Worm (Caenorhabditis elegans) whole organism, L3 larva: Measurements from ENCODE around the gene F13H10.1.

Experiments
- R02D3.7 ChIP-seq: fragments of 150-350 bp; optimal IDR thresholded peaks from 2 replicates; lab custom pipeline; 2014; ENCODE audit warnings: missing biosample characterization, missing genetic modification characterization
- ZK546.5 ChIP-seq: sonication (generic microtip); optimal IDR thresholded peaks from 2 replicates; lab custom pipeline; 2017; ENCODE audit warnings: missing biosample characterization, missing genetic modification characterization
- aly-2 ChIP-seq: fragments of 150-350 bp; optimal IDR thresholded peaks from 2 replicates; lab custom pipeline; 2014; ENCODE audit warnings: missing biosample characterization, missing genetic modification characterization
- ama-1 ChIP-seq: fragments of 150-350 bp; optimal IDR thresholded peaks from 2 replicates; lab custom pipeline; 2018
- ceh-16 ChIP-seq: sonication (generic microtip); optimal IDR thresholded peaks from 2 replicates; lab custom pipeline; 2017; ENCODE audit warnings: missing biosample characterization, missing genetic modification characterization
- ceh-28 ChIP-seq: fragments of 150-350 bp; optimal IDR thresholded peaks from 2 replicates; lab custom pipeline; 2014; ENCODE audit warnings: missing biosample characterization, missing genetic modification reagents, missing genetic modification characterization
- ceh-82 ChIP-seq: fragments of 150-350 bp; optimal IDR thresholded peaks from 2 replicates; lab custom pipeline; 2014; ENCODE audit warnings: missing biosample characterization, missing genetic modification characterization
- ceh-9 ChIP-seq: sonication (generic microtip); optimal IDR thresholded peaks from 2 replicates; lab custom pipeline; 2018; ENCODE audit warnings: missing biosample characterization, missing genetic modification characterization
- daf-12 ChIP-seq: fragments of 150-350 bp; optimal IDR thresholded peaks from 2 replicates; lab custom pipeline; 2014; ENCODE audit warnings: missing biosample characterization, missing genetic modification reagents, missing genetic modification characterization
- egl-27 ChIP-seq: sonication (generic microtip); optimal IDR thresholded peaks from 4 replicates; lab custom pipeline; 2017; ENCODE audit warnings: missing biosample characterization, missing genetic modification reagents, missing genetic modification characterization
- egl-5 ChIP-seq: fragments of 150-350 bp; optimal IDR thresholded peaks from 2 replicates; lab custom pipeline; 2017; ENCODE audit warnings: missing biosample characterization, missing genetic modification reagents, missing genetic modification characterization, inconsistent platforms
- elt-1 ChIP-seq: fragments of 150-350 bp; optimal IDR thresholded peaks from 2 replicates; lab custom pipeline; 2014; ENCODE audit warnings: missing biosample characterization, missing genetic modification characterization
- elt-2 ChIP-seq: sonication (generic microtip); optimal IDR thresholded peaks from 2 replicates; lab custom pipeline; 2016; ENCODE audit warnings: missing genetic modification reagents, mild to moderate bottlenecking, missing genetic modification characterization, missing compliant biosample characterization
- elt-3 ChIP-seq, 3 experiments: fragments of 150-350 bp in 1 of 3; sonication (generic microtip) in 2 of 3; optimal IDR thresholded peaks; 2 replicates in 2 of 3; 4 replicates in 1 of 3; lab custom pipeline; 2014 to 2017; ENCODE audit warnings: missing biosample characterization in 3 of 3, missing genetic modification characterization in 3 of 3
- eor-1 ChIP-seq, 2 experiments: fragments of 150-350 bp; optimal IDR thresholded peaks; 2 replicates each; lab custom pipeline; 2014 to 2018; ENCODE audit warnings: missing biosample characterization in 2 of 2, missing genetic modification characterization in 2 of 2
- fkh-10 ChIP-seq: sonication (generic microtip); optimal IDR thresholded peaks from 2 replicates; lab custom pipeline; 2017; ENCODE audit warnings: missing biosample characterization, missing genetic modification reagents, missing genetic modification characterization
- fkh-2 ChIP-seq: fragments of 150-350 bp; optimal IDR thresholded peaks from 2 replicates; lab custom pipeline; 2014; ENCODE audit warnings: missing biosample characterization, missing genetic modification reagents, missing genetic modification characterization
- fos-1 ChIP-seq: fragments of 150-350 bp; optimal IDR thresholded peaks from 2 replicates; lab custom pipeline; 2014; ENCODE audit warnings: missing biosample characterization, missing genetic modification characterization
- hmg-11 ChIP-seq: sonication (generic microtip); optimal IDR thresholded peaks from 2 replicates; lab custom pipeline; 2016; ENCODE audit warnings: missing genetic modification characterization, missing compliant biosample characterization
- jun-1 ChIP-seq: fragments of 150-350 bp; optimal IDR thresholded peaks from 2 replicates; lab custom pipeline; 2014; ENCODE audit warnings: missing biosample characterization, missing genetic modification reagents, missing genetic modification characterization
- lin-15B ChIP-seq: fragments of 150-350 bp; optimal IDR thresholded peaks from 2 replicates; lab custom pipeline; 2014; ENCODE audit warnings: missing biosample characterization, missing genetic modification characterization
- lin-39 ChIP-seq: fragments of 150-350 bp; optimal IDR thresholded peaks from 2 replicates; lab custom pipeline; 2018; ENCODE audit warnings: missing biosample characterization, missing genetic modification reagents, missing genetic modification characterization
- lsy-12 ChIP-seq: sonication (generic microtip); optimal IDR thresholded peaks from 2 replicates; lab custom pipeline; 2016; ENCODE audit warnings: mild to moderate bottlenecking, missing genetic modification characterization, missing compliant biosample characterization
- mdl-1 ChIP-seq: fragments of 150-350 bp; optimal IDR thresholded peaks from 2 replicates; lab custom pipeline; 2014; ENCODE audit warnings: missing biosample characterization, missing genetic modification characterization
- mml-1 ChIP-seq: fragments of 150-350 bp; sonication (generic microtip); optimal IDR thresholded peaks from 3 replicates; lab custom pipeline; 2014; ENCODE audit warnings: missing biosample characterization, missing genetic modification characterization
- nfya-1 ChIP-seq: sonication (generic microtip); optimal IDR thresholded peaks from 2 replicates; lab custom pipeline; 2017; ENCODE audit warnings: missing genetic modification characterization, mild to moderate bottlenecking, missing compliant biosample characterization, antibody characterized with exemption, moderate library complexity; ENCODE audit not compliant: insufficient read depth
- nhr-11 ChIP-seq: fragments of 150-350 bp; optimal IDR thresholded peaks from 2 replicates; lab custom pipeline; 2014; ENCODE audit warnings: missing biosample characterization, missing genetic modification characterization
- nhr-12 ChIP-seq: fragments of 150-350 bp; optimal IDR thresholded peaks from 2 replicates; lab custom pipeline; 2014; ENCODE audit warnings: missing biosample characterization, missing genetic modification characterization
- nhr-23 ChIP-seq: fragments of 150-350 bp; optimal IDR thresholded peaks from 2 replicates; lab custom pipeline; 2014; ENCODE audit warnings: missing biosample characterization, missing genetic modification reagents, missing genetic modification characterization
- nhr-237 ChIP-seq: fragments of 150-350 bp; optimal IDR thresholded peaks from 2 replicates; lab custom pipeline; 2014; ENCODE audit warnings: missing biosample characterization, missing genetic modification characterization
- nhr-25 ChIP-seq: sonication (generic microtip); optimal IDR thresholded peaks from 2 replicates; lab custom pipeline; 2017; ENCODE audit warnings: missing biosample characterization, missing genetic modification characterization
- nhr-28 ChIP-seq: fragments of 150-350 bp; optimal IDR thresholded peaks from 2 replicates; lab custom pipeline; 2014; ENCODE audit warnings: missing biosample characterization, missing genetic modification characterization
- nhr-43 ChIP-seq: sonication (generic microtip); optimal IDR thresholded peaks from 2 replicates; lab custom pipeline; 2016; ENCODE audit warnings: mild to moderate bottlenecking, missing genetic modification characterization, missing compliant biosample characterization; ENCODE audit not compliant: poor library complexity, severe bottlenecking
- nhr-67 ChIP-seq: fragments of 150-350 bp; optimal IDR thresholded peaks from 2 replicates; lab custom pipeline; 2014; ENCODE audit warnings: missing biosample characterization, missing genetic modification characterization
- nhr-76 ChIP-seq: fragments of 150-350 bp; sonication (generic microtip); optimal IDR thresholded peaks from 5 replicates; lab custom pipeline; 2014; ENCODE audit warnings: missing biosample characterization, missing genetic modification characterization
- nhr-77 ChIP-seq: fragments of 150-350 bp; optimal IDR thresholded peaks from 2 replicates; lab custom pipeline; 2014; ENCODE audit warnings: missing biosample characterization, missing genetic modification characterization
- pha-4 ChIP-seq: fragments of 150-350 bp; optimal IDR thresholded peaks from 2 replicates; lab custom pipeline; 2014; ENCODE audit warnings: missing biosample characterization, missing genetic modification reagents, missing genetic modification characterization
- pqm-1 ChIP-seq: fragments of 150-350 bp; optimal IDR thresholded peaks from 2 replicates; lab custom pipeline; 2017; ENCODE audit warnings: missing biosample characterization, missing genetic modification characterization, inconsistent platforms
- sea-2 ChIP-seq: fragments of 150-350 bp; sonication (generic microtip); optimal IDR thresholded peaks from 4 replicates; lab custom pipeline; 2014; ENCODE audit warnings: missing biosample characterization, missing genetic modification reagents, missing genetic modification characterization
- skn-1 ChIP-seq: fragments of 150-350 bp; optimal IDR thresholded peaks from 2 replicates; lab custom pipeline; 2014; ENCODE audit warnings: missing biosample characterization, missing genetic modification characterization
- snpc-4 ChIP-seq: fragments of 150-350 bp; optimal IDR thresholded peaks from 2 replicates; lab custom pipeline; 2014; ENCODE audit warnings: missing biosample characterization, missing genetic modification characterization
- tbx-2 ChIP-seq: sonication (generic microtip); optimal IDR thresholded peaks from 2 replicates; lab custom pipeline; 2016; ENCODE audit warnings: mild to moderate bottlenecking, missing genetic modification characterization, missing compliant biosample characterization
- unc-39 ChIP-seq: sonication (generic microtip); optimal IDR thresholded peaks from 4 replicates; lab custom pipeline; 2017; ENCODE audit warnings: missing biosample characterization, missing genetic modification characterization
- unc-62 ChIP-seq: fragments of 150-350 bp; sonication (generic microtip); optimal IDR thresholded peaks from 4 replicates; lab custom pipeline; 2014; ENCODE audit warnings: missing biosample characterization, missing genetic modification reagents, missing genetic modification characterization
- zag-1 ChIP-seq: fragments of 150-350 bp; optimal IDR thresholded peaks from 2 replicates; lab custom pipeline; 2014; ENCODE audit warnings: missing biosample characterization, missing genetic modification characterization
- ztf-11 ChIP-seq: fragments of 150-350 bp; optimal IDR thresholded peaks from 2 replicates; lab custom pipeline; 2014; ENCODE audit warnings: missing biosample characterization, missing genetic modification characterization
- ztf-4 ChIP-seq: fragments of 150-350 bp; optimal IDR thresholded peaks from 2 replicates; lab custom pipeline; 2014; ENCODE audit warnings: missing biosample characterization, missing genetic modification characterization

Gene F13H10.1

ce11 chrIV:11025941-11026340 is 21.6 kb downstream of the F13H10.1 start:
- TF ChIP-seq jun-1 (tag; lab: Kevin White, UChicago) = no peak
- TF ChIP-seq ama-1 (lab: Kevin White, UChicago) = peak; percentile 92
- no peak for TF ChIP-seq R02D3.7
- no peak for TF ChIP-seq ceh-28 (tag; lab: Kevin White, UChicago)
- TF ChIP-seq nhr-12 (tag; lab: Kevin White, UChicago) = no peak
- peak; percentile 43 for TF ChIP-seq tbx-2
- no peak for TF ChIP-seq nhr-28
- no peak for TF ChIP-seq ceh-82 (tag; lab: Kevin White, UChicago)
- no peak for TF ChIP-seq unc-39 (tag; lab: Kevin White, UChicago)
- TF ChIP-seq ceh-16 (tag; lab: Kevin White, UChicago) = no peak
- TF ChIP-seq nhr-67 (tag; lab: Kevin White, UChicago) = no peak
- no peak for TF ChIP-seq hmg-11 (tag; lab: Kevin White, UChicago)
- TF ChIP-seq mml-1 = no peak
- TF ChIP-seq elt-2 (tag; lab: Kevin White, UChicago) = no peak
- TF ChIP-seq nhr-25 = peak; percentile 8
- TF ChIP-seq ceh-9 (tag; lab: Kevin White, UChicago) = no peak
- TF ChIP-seq lin-39 = peak; percentile 58
- TF ChIP-seq nhr-11 (tag; lab: Kevin White, UChicago) = no peak
- TF ChIP-seq fkh-2 (tag; lab: Kevin White, UChicago) = no peak
- peak; percentile 24 for TF ChIP-seq nfya-1 (tag; lab: Kevin White, UChicago)
- no peak for TF ChIP-seq nhr-77 (tag; lab: Kevin White, UChicago)
- no peak for TF ChIP-seq pqm-1 (tag; lab: Kevin White, UChicago)
- no peak for TF ChIP-seq elt-1
- TF ChIP-seq zag-1 (tag; lab: Kevin White, UChicago) = no peak
- TF ChIP-seq fkh-10 (GFP tag; lab: Kevin White, UChicago) = no peak
- TF ChIP-seq aly-2 = no peak
- no peak for TF ChIP-seq skn-1 (tag; lab: Kevin White, UChicago)
- TF ChIP-seq nhr-237 (tag; lab: Kevin White, UChicago) = no peak
- no peak for TF ChIP-seq ztf-4 (tag; lab: Kevin White, UChicago)
- TF ChIP-seq lin-15B (tag; lab: Kevin White, UChicago) = no peak
- no peak for TF ChIP-seq egl-27
- peak; percentile 49 for TF ChIP-seq lsy-12 (tag; lab: Kevin White, UChicago)
- TF ChIP-seq ztf-11 = no peak
- no peak for TF ChIP-seq ZK546.5
- TF ChIP-seq snpc-4 (tag; lab: Kevin White, UChicago) = no peak
- no peak for TF ChIP-seq daf-12 (tag; lab: Kevin White, UChicago)
- TF ChIP-seq pha-4 (tag; lab: Kevin White, UChicago) = peak; percentile 16
- no peak for TF ChIP-seq nhr-76 (tag; lab: Kevin White, UChicago)
- TF ChIP-seq fos-1 = no peak
- TF ChIP-seq elt-3 (tag; optimal IDR thresholded peaks at IDR 0.05; lab: Kevin White, UChicago) = peak in 1 of 3 experiments; percentile 8
- TF ChIP-seq nhr-43 = peak; percentile 87
- peak; percentile 36 for TF ChIP-seq sea-2 (GFP tag; lab: Kevin White, UChicago)
- no peak for TF ChIP-seq eor-1 (tag; optimal IDR thresholded peaks at IDR 0.05; lab: Kevin White, UChicago)
- no peak for TF ChIP-seq nhr-23
- no peak for TF ChIP-seq mdl-1
- TF ChIP-seq unc-62 = no peak
- no peak for TF ChIP-seq egl-5 (tag; lab: Kevin White, UChicago)

ce11 chrIV:11026648-11027047 is 22.3 kb downstream of the F13H10.1 start:
- peak; percentile 5 for TF ChIP-seq snpc-4 (tag; lab: Kevin White, UChicago)
- peak; percentile 31 for TF ChIP-seq skn-1 (tag; lab: Kevin White, UChicago)
- no peak for TF ChIP-seq fkh-10 (GFP tag; lab: Kevin White, UChicago)
- no peak for TF ChIP-seq ceh-28 (tag; lab: Kevin White, UChicago)
- TF ChIP-seq elt-2 (tag; lab: Kevin White, UChicago) = peak; percentile 0
- no peak for TF ChIP-seq ztf-11
- no peak for TF ChIP-seq mdl-1
- no peak for TF ChIP-seq nhr-67 (tag; lab: Kevin White, UChicago)
- no peak for TF ChIP-seq ztf-4 (tag; lab: Kevin White, UChicago)
- TF ChIP-seq nhr-23 = no peak
- TF ChIP-seq ceh-82 (tag; lab: Kevin White, UChicago) = no peak
- no peak for TF ChIP-seq nhr-12 (tag; lab: Kevin White, UChicago)
- peak; percentile 31 for TF ChIP-seq lin-15B (tag; lab: Kevin White, UChicago)
- no peak for TF ChIP-seq pqm-1 (tag; lab: Kevin White, UChicago)
- TF ChIP-seq aly-2 = no peak
- TF ChIP-seq, all 47 proteins: peak for 4
